ENCODE assay signal across 1 worm cellular context in the genomic region with DNA sequence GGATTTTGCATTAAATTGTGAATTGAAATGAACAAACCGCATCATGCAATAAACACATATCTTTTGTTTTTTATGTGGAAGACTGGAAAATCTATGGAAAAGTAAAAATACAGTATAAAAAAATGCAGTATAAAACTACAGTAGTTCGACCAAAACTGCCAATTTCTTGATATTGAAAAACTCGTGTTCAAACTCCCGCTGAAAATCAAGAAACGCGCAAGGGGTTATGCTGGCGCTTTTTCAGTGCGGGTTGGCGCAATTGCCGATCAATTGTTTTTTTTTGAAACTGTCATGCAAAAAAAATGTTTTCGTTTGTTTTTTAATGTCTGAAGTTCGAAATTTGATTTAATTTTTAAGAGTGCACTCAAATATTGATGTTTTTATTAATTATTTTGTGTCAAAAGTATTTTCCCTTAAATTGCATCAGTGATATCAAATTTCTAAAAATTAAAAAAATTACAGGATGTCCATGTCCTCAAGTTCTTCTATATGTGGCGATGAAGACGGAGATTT.
TF ChIP-seq lines count a peak whose summit lies in the region.

A gene (plus strand): TSS at position 463 of the 513 bp plus-strand sequence.

TF ChIP-seq in whole organism, L4 larva, 104 proteins besides CTCF, POLR2A, EP300 and RAD21 (continued from another document):
- TF ChIP-seq nhr-237 (tag; optimal IDR thresholded peaks at IDR 0.05; lab: Kevin White, UChicago) (no peak), ztf-11 (tag; optimal IDR thresholded peaks at IDR 0.05; lab: Kevin White, UChicago) (no peak), daf-12 (tag; optimal IDR thresholded peaks at IDR 0.05; lab: Kevin White, UChicago) (no peak), dpl-1 (GFP tag; optimal IDR thresholded peaks at IDR 0.05; lab: Kevin White, UChicago) (peak; percentile 100), D1046.2 (GFP tag; IDR thresholded peaks at IDR 0.05; lab: Robert Waterston, UW) (no peak), dmd-6 (GFP tag; IDR thresholded peaks at IDR 0.05; lab: Robert Waterston, UW) (peak; percentile 94), ztf-7 (tag; optimal IDR thresholded peaks at IDR 0.05; lab: Kevin White, UChicago) (peak; percentile 82), lin-29 (GFP tag; IDR thresholded peaks at IDR 0.05; lab: Robert Waterston, UW) (peak; percentile 87), ZK546.5 (tag; optimal IDR thresholded peaks at IDR 0.05; lab: Kevin White, UChicago) (no peak), arid-1 (GFP tag; conservative IDR thresholded peaks at IDR 0.05; lab: Robert Waterston, UW) (peak; percentile 83), spr-1 (tag; optimal IDR thresholded peaks at IDR 0.05; lab: Kevin White, UChicago) (peak; percentile 94), nhr-25 (tag; optimal IDR thresholded peaks at IDR 0.05; lab: Kevin White, UChicago; ENCODE audit: borderline replicate concordance, insufficient read depth) (peak; percentile 88), daf-19 (GFP tag; conservative IDR thresholded peaks at IDR 0.05; lab: Robert Waterston, UW) (peak; percentile 45; the same call in 1 of the 2 replicates), unc-39 (tag; optimal IDR thresholded peaks at IDR 0.05; lab: Kevin White, UChicago) (no peak), snpc-4 (tag; optimal IDR thresholded peaks at IDR 0.05; lab: Kevin White, UChicago) (peak; percentile 19), Y75B8A.6 (GFP tag; IDR thresholded peaks at IDR 0.05; lab: Robert Waterston, UW) (no peak), aha-1 (tag; lab: Kevin White, UChicago) (peak; percentile 99), zip-11 (GFP tag; IDR thresholded peaks at IDR 0.05; lab: Robert Waterston, UW) (no peak), cey-2 (tag; optimal IDR thresholded peaks at IDR 0.05; lab: Kevin White, UChicago; ENCODE audit: borderline replicate concordance, insufficient read depth) (no peak), set-16 (GFP tag; IDR thresholded peaks at IDR 0.05; lab: Robert Waterston, UW) (no peak), snpc-1.2 (GFP tag; IDR thresholded peaks at IDR 0.05; lab: Robert Waterston, UW) (peak; percentile 73; the same call in 1 of the 2 replicates), spr-3 (GFP tag; optimal IDR thresholded peaks at IDR 0.05; lab: Kevin White, UChicago) (peak; percentile 92), ces-1 (GFP tag; optimal IDR thresholded peaks at IDR 0.05; lab: Kevin White, UChicago) (peak; percentile 52), hmg-1.1 (GFP tag; IDR thresholded peaks at IDR 0.05; lab: Robert Waterston, UW) (peak; percentile 92), R02D3.7 (tag; optimal IDR thresholded peaks at IDR 0.05; lab: Kevin White, UChicago) (no peak), dmd-8 (GFP tag; IDR thresholded peaks at IDR 0.05; lab: Robert Waterston, UW) (no peak), ceh-82 (tag; optimal IDR thresholded peaks at IDR 0.05; lab: Kevin White, UChicago) (no peak), lin-13 (GFP tag; optimal IDR thresholded peaks at IDR 0.05; lab: Kevin White, UChicago) (peak; percentile 81), lin-1 (GFP tag; IDR thresholded peaks at IDR 0.05; lab: Robert Waterston, UW) (peak; percentile 89), nhr-6 (tag; optimal IDR thresholded peaks at IDR 0.05; lab: Kevin White, UChicago) (peak; percentile 93), zfp-3 (GFP tag; conservative IDR thresholded peaks at IDR 0.05; lab: Robert Waterston, UW) (peak; percentile 94), F37D6.2 (tag; optimal IDR thresholded peaks at IDR 0.05; lab: Kevin White, UChicago) (peak; percentile 89), skn-1 (tag; optimal IDR thresholded peaks at IDR 0.05; lab: Kevin White, UChicago) (no peak), mxl-3 (GFP tag; optimal IDR thresholded peaks at IDR 0.05; lab: Kevin White, UChicago) (peak; percentile 55), nhr-76 (tag; optimal IDR thresholded peaks at IDR 0.05; lab: Kevin White, UChicago) (peak; percentile 41), madf-9 (GFP tag; conservative IDR thresholded peaks at IDR 0.05; lab: Robert Waterston, UW) (peak; percentile 63), nhr-41 (GFP tag; IDR thresholded peaks at IDR 0.05; lab: Robert Waterston, UW) (no peak), dmd-9 (GFP tag; IDR thresholded peaks at IDR 0.05; lab: Robert Waterston, UW) (peak; percentile 90), ZK337.2 (GFP tag; IDR thresholded peaks at IDR 0.05; lab: Robert Waterston, UW) (peak; percentile 56; the same call in 1 of the 2 replicates), hlh-11 (tag; optimal IDR thresholded peaks at IDR 0.05; lab: Kevin White, UChicago) (peak; percentile 92), ceh-32 (tag; optimal IDR thresholded peaks at IDR 0.05; lab: Kevin White, UChicago; ENCODE audit: poor library complexity) (peak; percentile 62), mdt-29 (GFP tag; IDR thresholded peaks at IDR 0.05; lab: Robert Waterston, UW) (peak; percentile 79; the same call in 1 of the 2 replicates), ceh-20 (GFP tag; IDR thresholded peaks at IDR 0.05; lab: Robert Waterston, UW) (peak; percentile 90), pqm-1 (tag; optimal IDR thresholded peaks at IDR 0.05; lab: Kevin White, UChicago) (no peak), rbr-2 (tag; optimal IDR thresholded peaks at IDR 0.05; lab: Kevin White, UChicago) (peak; percentile 94), T20F7.1 (GFP tag; optimal IDR thresholded peaks at IDR 0.05; lab: Kevin White, UChicago) (peak; percentile 88), Y5F2A.4 (GFP tag; optimal IDR thresholded peaks at IDR 0.05; lab: Kevin White, UChicago) (no peak), ctbp-1 (GFP tag; IDR thresholded peaks at IDR 0.05; lab: Robert Waterston, UW) (peak; percentile 88), lir-3 (tag; optimal IDR thresholded peaks at IDR 0.05; lab: Kevin White, UChicago) (peak; percentile 18), Y105C5A.15 (GFP tag; IDR thresholded peaks at IDR 0.05; lab: Robert Waterston, UW) (no peak), dve-1 (tag; optimal IDR thresholded peaks at IDR 0.05; lab: Kevin White, UChicago; ENCODE audit: insufficient read depth) (peak; percentile 98)
